Fruit fly (Drosophila melanogaster): ENCODE measurements around the gene Cpr65Eb.

Gene Cpr65Eb

dm6 chr3L:7090764-7091163, 2.2 kb upstream of the Cpr65Eb start (continued):
- TF ChIP-seq CG2129 (GFP tag; IDR thresholded peaks at IDR 0.05; ENCODE audit: partially characterized antibody) (no peak), CG32532 (GFP tag; IDR thresholded peaks at IDR 0.05) (peak; percentile 59), CG11085 (GFP tag; IDR thresholded peaks at IDR 0.05) (0 out of 2 replicates have a peak, but pooled peaks have one; percentile 30), CG14050 (GFP tag; IDR thresholded peaks at IDR 0.05) (peak; percentile 57; the same call in 2 of the 3 replicates), CG15696 (tag; optimal IDR thresholded peaks at IDR 0.05) (peak; percentile 18), Hand (GFP tag; optimal IDR thresholded peaks at IDR 0.05) (no peak), CG7928 (GFP tag; optimal IDR thresholded peaks at IDR 0.05) (no peak), CG17186 (GFP tag; optimal IDR thresholded peaks at IDR 0.05) (no peak), HLH4C (GFP tag; IDR thresholded peaks at IDR 0.05; ENCODE audit: partially characterized antibody) (no peak), Doc3 (GFP tag; IDR thresholded peaks at IDR 0.05; ENCODE audit: partially characterized antibody) (no peak), wdn (GFP tag; IDR thresholded peaks at IDR 0.05) (no peak), CG9817 (tag; optimal IDR thresholded peaks at IDR 0.05) (peak; percentile 22), gem (tag; optimal IDR thresholded peaks at IDR 0.05) (peak; percentile 77), dimm (GFP tag; IDR thresholded peaks at IDR 0.05) (no peak), CG4360 (GFP tag; IDR thresholded peaks at IDR 0.05) (peak; percentile 50; the same call in 1 of the 2 replicates), CG17568 (GFP tag; optimal IDR thresholded peaks at IDR 0.05) (no peak), ab (GFP tag; optimal IDR thresholded peaks at IDR 0.05) (no peak), Atf-2 (GFP tag; optimal IDR thresholded peaks at IDR 0.05) (no peak), ssp (GFP tag; IDR thresholded peaks at IDR 0.05) (peak; percentile 56), dysf (GFP tag; IDR thresholded peaks at IDR 0.05) (peak; percentile 86), pho (GFP tag; optimal IDR thresholded peaks at IDR 0.05) (no peak), lab (GFP tag; optimal IDR thresholded peaks at IDR 0.05) (peak; percentile 78), CG6791 (GFP tag; IDR thresholded peaks at IDR 0.05; ENCODE audit: partially characterized antibody) (no peak), CG10543 (GFP tag; optimal IDR thresholded peaks at IDR 0.05) (no peak), Nf-YB (GFP tag; optimal IDR thresholded peaks at IDR 0.05) (no peak), slou (GFP tag; optimal IDR thresholded peaks at IDR 0.05) (no peak), CG17361 (GFP tag; IDR thresholded peaks at IDR 0.05) (peak; percentile 74), CG2199 (GFP tag; IDR thresholded peaks at IDR 0.05) (peak; percentile 44; the same call in 1 of the 3 replicates), CG8290 (GFP tag; optimal IDR thresholded peaks at IDR 0.05) (no peak), CG8290 (tag; optimal IDR thresholded peaks at IDR 0.05) (peak in 1 of 2 experiments; percentile 46), grn (GFP tag; optimal IDR thresholded peaks at IDR 0.05) (no peak), CG12942 (GFP tag; optimal IDR thresholded peaks at IDR 0.05) (peak; percentile 10), nerfin-2 (GFP tag; IDR thresholded peaks at IDR 0.05; ENCODE audit: partially characterized antibody) (no peak), vfl (GFP tag; optimal IDR thresholded peaks at IDR 0.05) (no peak), hb (GFP tag; IDR thresholded peaks at IDR 0.05; ENCODE audit: partially characterized antibody) (no peak), tgo (GFP tag; IDR thresholded peaks at IDR 0.05) (peak; percentile 83), CG3995 (GFP tag; optimal IDR thresholded peaks at IDR 0.05) (peak; percentile 6), CG12391 (tag; optimal IDR thresholded peaks at IDR 0.05) (peak; percentile 54), kni (GFP tag; optimal IDR thresholded peaks at IDR 0.05) (no peak), unpg (GFP tag; optimal IDR thresholded peaks at IDR 0.05) (peak; percentile 72), mirr (GFP tag; optimal IDR thresholded peaks at IDR 0.05) (no peak), tup (GFP tag; optimal IDR thresholded peaks at IDR 0.05) (no peak), lola (GFP tag; optimal IDR thresholded peaks at IDR 0.05) (no peak), grau (tag; optimal IDR thresholded peaks at IDR 0.05) (peak; percentile 53), ham (GFP tag; IDR thresholded peaks at IDR 0.05) (no peak), CG2120 (GFP tag; optimal IDR thresholded peaks at IDR 0.05) (peak; percentile 29), CG31441 (GFP tag; IDR thresholded peaks at IDR 0.05) (peak; percentile 81), sim (GFP tag; IDR thresholded peaks at IDR 0.05) (peak; percentile 48; the same call in 1 of the 2 replicates), CG4424 (GFP tag; optimal IDR thresholded peaks at IDR 0.05) (peak; percentile 69), CG6272 (GFP tag; IDR thresholded peaks at IDR 0.05) (peak; percentile 54; the same call in 1 of the 2 replicates), Antp (GFP tag; optimal IDR thresholded peaks at IDR 0.05) (peak; percentile 55)

All from whole organism, embryonic.